Worm (Caenorhabditis elegans): ENCODE measurements around the gene ife-4.

The ife-4 gene

DNA sequence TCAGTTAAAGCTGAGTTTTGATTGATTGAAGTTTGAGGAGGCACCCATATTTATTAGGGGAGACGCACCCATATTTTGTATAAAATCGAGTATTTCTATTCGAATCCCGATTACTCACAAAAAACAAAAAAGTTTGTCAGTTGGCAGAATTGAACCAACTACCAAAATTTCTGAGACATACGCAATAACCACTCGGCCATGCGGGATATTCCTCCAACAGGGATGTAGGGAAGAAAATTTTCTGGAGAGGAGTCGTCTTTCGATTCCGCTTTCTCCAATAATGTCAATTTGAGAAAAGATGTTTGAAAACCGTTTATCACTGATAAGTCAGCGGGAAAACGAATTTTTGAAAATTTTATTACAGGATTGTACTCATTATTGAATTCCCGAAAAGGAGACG is 33.4 kb upstream of the ife-4 start:
- TF ChIP-seq Y56A3A.18 (GFP tag; IDR thresholded peaks at IDR 0.05) (peak; percentile 68; the same call in 1 of the 2 replicates), ztf-25 (GFP tag; IDR thresholded peaks at IDR 0.05) (0 out of 2 replicates have a peak, but pooled peaks have one; percentile 27), hmg-1.2 (GFP tag; IDR thresholded peaks at IDR 0.05) (peak; percentile 61; the same call in 1 of the 2 replicates), rpc-1 (optimal IDR thresholded peaks at IDR 0.05) (peak; percentile 31), rpc-1 (tag; optimal IDR thresholded peaks at IDR 0.05) (peak; percentile 58), dox-1 (GFP tag; IDR thresholded peaks at IDR 0.05) (peak; percentile 66), rcor-1 (GFP tag; IDR thresholded peaks at IDR 0.05) (peak; percentile 44; the same call in 1 of the 2 replicates), lin-26 (GFP tag; IDR thresholded peaks at IDR 0.05) (peak; percentile 71), nfyb-1 (GFP tag; IDR thresholded peaks at IDR 0.05) (peak; percentile 45; the same call in 1 of the 2 replicates), B0261.1 (tag; optimal IDR thresholded peaks at IDR 0.05) (peak; percentile 55), tbp1 (GFP tag; optimal IDR thresholded peaks at IDR 0.05) (peak; percentile 80)

DNA sequence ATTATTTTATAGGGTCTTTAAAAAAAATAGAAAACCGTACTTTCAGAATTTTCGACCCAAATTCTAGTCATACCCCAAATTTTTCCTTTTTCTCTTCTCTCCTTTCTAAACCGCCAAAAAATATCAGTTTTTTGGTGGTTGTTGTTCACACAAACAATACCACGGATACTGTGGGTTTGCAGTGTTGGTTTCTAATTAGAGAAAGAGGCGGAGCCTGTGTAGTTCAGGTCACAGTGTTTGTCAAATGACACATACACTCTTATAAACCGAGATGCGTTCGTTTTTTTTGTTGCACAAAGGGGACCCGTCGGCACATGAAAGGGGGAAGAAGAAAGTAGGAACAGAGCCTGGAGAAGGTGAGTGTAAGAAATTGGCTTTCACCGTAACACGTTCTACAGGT is 31.9 kb upstream of the ife-4 start, which contains the start of gene lim-6:
TSS of gene lim-6 (plus strand) at position 301 of the 400 bp plus-strand sequence.
- TF ChIP-seq akir-1 (GFP tag; optimal IDR thresholded peaks at IDR 0.05) (no peak), ztf-18 (tag; optimal IDR thresholded peaks at IDR 0.05) (no peak), bed-2 (GFP tag; IDR thresholded peaks at IDR 0.05) (no peak), ztf-26 (tag; optimal IDR thresholded peaks at IDR 0.05) (no peak), repo-1 (tag; optimal IDR thresholded peaks at IDR 0.05) (no peak), rcor-1 (GFP tag; IDR thresholded peaks at IDR 0.05) (no peak), dox-1 (GFP tag; IDR thresholded peaks at IDR 0.05) (no peak), cebp-1 (GFP tag; IDR thresholded peaks at IDR 0.05) (no peak), cebp-1 (tag; optimal IDR thresholded peaks at IDR 0.05) (no peak), hrde-1 (tag; optimal IDR thresholded peaks at IDR 0.05; ENCODE audit: borderline replicate concordance) (no peak), nhr-120 (GFP tag; IDR thresholded peaks at IDR 0.05) (no peak)

DNA sequence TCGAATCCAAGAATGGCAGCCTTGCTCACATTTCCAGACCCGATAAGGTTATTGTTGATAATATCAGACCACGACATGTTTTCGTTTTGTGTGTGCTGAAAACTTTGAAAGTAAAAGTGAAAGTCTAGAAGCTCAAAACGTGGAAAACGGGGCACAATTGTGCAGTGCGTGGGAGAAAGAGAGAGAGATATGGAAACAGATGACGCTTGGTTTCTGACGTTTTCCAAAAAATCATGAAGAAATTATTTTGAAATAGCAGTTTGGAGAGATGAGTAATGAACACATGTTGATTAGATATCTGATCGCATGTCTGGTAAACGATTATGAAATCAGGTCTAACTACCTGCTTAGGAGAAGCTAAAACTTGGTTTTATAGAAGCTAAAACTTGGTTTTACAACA is 23.5 kb upstream of the ife-4 start, which contains the start of gene pfn-3:
TSS of gene pfn-3 (minus strand) at position 101 of the 400 bp plus-strand sequence.
- TF ChIP-seq pha-4 (tag; optimal IDR thresholded peaks at IDR 0.05) = no peak
- TF ChIP-seq F39B2.1 (GFP tag; IDR thresholded peaks at IDR 0.05) = no peak
- TF ChIP-seq ceh-91 (GFP tag; IDR thresholded peaks at IDR 0.05) = no peak
- TF ChIP-seq efl-1 (GFP tag; optimal IDR thresholded peaks at IDR 0.05) = no peak
- TF ChIP-seq cebp-1 (GFP tag; IDR thresholded peaks at IDR 0.05) = no peak
- peak; percentile 41 for TF ChIP-seq cebp-1 (tag; optimal IDR thresholded peaks at IDR 0.05)

DNA sequence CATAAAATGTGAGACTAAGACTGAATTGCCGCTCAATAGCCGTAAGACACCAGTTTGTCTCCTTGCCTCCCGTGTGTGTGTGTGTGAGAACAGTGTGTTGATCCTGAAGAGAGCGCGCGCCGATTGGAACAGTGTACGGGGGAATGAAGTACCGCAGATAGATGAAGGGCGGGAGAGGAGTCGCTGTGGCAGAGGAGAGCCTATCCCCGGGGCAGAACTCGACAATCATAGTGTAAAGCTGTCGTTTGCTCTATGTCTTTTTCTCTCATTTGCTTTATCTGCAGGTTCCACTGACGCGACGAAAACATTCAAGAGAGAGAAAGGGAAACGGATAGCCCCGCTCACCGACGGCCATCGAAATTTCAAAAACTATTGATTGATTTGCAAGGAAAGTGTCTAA is 22.1 kb upstream of the ife-4 start:
- TF ChIP-seq zfh-2 (GFP tag; conservative IDR thresholded peaks at IDR 0.05) = peak; percentile 59
- no peak for TF ChIP-seq tlf-1 (GFP tag; optimal IDR thresholded peaks at IDR 0.05)
- no peak for TF ChIP-seq ztf-28 (GFP tag; IDR thresholded peaks at IDR 0.05)

DNA sequence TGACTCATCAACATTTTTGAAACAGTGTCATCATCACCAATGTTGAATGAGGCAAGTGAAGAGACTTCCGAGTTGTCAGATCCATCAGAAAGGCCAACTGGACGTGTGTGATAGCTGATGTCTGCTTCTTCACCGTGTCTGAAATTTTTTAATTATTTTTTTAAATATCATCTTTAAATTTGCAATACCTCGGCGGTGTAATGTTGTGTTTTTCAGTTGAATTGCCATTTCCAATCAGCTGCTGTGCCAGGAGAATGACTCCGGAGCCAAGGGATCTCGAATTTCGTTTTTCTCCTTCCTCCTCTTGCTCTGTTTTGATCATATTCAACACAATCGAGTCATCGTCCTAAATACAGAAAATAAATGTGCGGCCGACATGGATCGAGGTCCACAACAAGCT is 19.0 kb upstream of the ife-4 start:
- TF ChIP-seq mes-4 (tag; optimal IDR thresholded peaks at IDR 0.05) (no peak), D2030.7 (GFP tag; IDR thresholded peaks at IDR 0.05) (no peak), ceh-79 (tag; optimal IDR thresholded peaks at IDR 0.05) (no peak), lag-1 (GFP tag; IDR thresholded peaks at IDR 0.05) (no peak), K11D2.4 (GFP tag; IDR thresholded peaks at IDR 0.05) (no peak), lir-1 (GFP tag; conservative IDR thresholded peaks at IDR 0.05) (no peak), nhr-120 (GFP tag; IDR thresholded peaks at IDR 0.05) (no peak), Y53G8AR.9 (GFP tag; conservative IDR thresholded peaks at IDR 0.05) (no peak), Y53F4B.3 (GFP tag; IDR thresholded peaks at IDR 0.05) (no peak), pbrm-1 (GFP tag; IDR thresholded peaks at IDR 0.05) (no peak), F49E8.2 (tag; optimal IDR thresholded peaks at IDR 0.05; ENCODE audit: insufficient read depth) (no peak), B0019.2 (GFP tag; conservative IDR thresholded peaks at IDR 0.05) (no peak), madf-6 (GFP tag; IDR thresholded peaks at IDR 0.05) (no peak), hmg-1.2 (GFP tag; IDR thresholded peaks at IDR 0.05) (no peak), snpc-4 (GFP tag; optimal IDR thresholded peaks at IDR 0.05) (no peak), snpc-4 (tag; optimal IDR thresholded peaks at IDR 0.05) (no peak), Y67H2A.10 (GFP tag; conservative IDR thresholded peaks at IDR 0.05) (no peak), F37B4.10 (GFP tag; IDR thresholded peaks at IDR 0.05) (no peak), C06A6.2 (GFP tag; conservative IDR thresholded peaks at IDR 0.05) (no peak)
